Fruit fly (Drosophila melanogaster) whole organism, embryonic: ENCODE data around the gene CG43168.

Experiments
- Abd-B ChIP-seq: fragments of 200-800 bp; sonication (Bioruptor generic); optimal IDR thresholded peaks from 2 replicates; lab custom pipeline; 2018; ENCODE audit warnings: missing biosample characterization, mild to moderate bottlenecking, missing genetic modification characterization, moderate library complexity
- Asciz ChIP-seq: fragments of 200-800 bp; sonication (Bioruptor generic); optimal IDR thresholded peaks from 2 replicates; lab custom pipeline; 2017; ENCODE audit warnings: missing biosample characterization, mild to moderate bottlenecking, missing genetic modification characterization, missing genetic modification reagents
- CG11504 ChIP-seq: fragments of 200-800 bp; sonication (Bioruptor generic); optimal IDR thresholded peaks from 3 replicates; lab custom pipeline; 2019; ENCODE audit warnings: missing biosample characterization, mild to moderate bottlenecking, missing genetic modification characterization, moderate library complexity
- CG13123 ChIP-seq: fragments of 200-800 bp; sonication (Bioruptor generic); optimal IDR thresholded peaks from 2 replicates; lab custom pipeline; 2016; ENCODE audit warnings: missing biosample characterization, missing genetic modification characterization
- CG15514 ChIP-seq: fragments of 200-800 bp; sonication (Bioruptor generic); optimal IDR thresholded peaks from 3 replicates; lab custom pipeline; 2017; ENCODE audit warnings: missing biosample characterization, missing genetic modification characterization, mild to moderate bottlenecking, moderate library complexity, missing genetic modification reagents
- CG16863 ChIP-seq: fragments of 200-800 bp; sonication (Bioruptor generic); optimal IDR thresholded peaks from 3 replicates; lab custom pipeline; 2016; ENCODE audit warnings: missing biosample characterization, missing genetic modification characterization
- CG17568 ChIP-seq: fragments of 200-800 bp; sonication (Bioruptor generic); optimal IDR thresholded peaks from 2 replicates; lab custom pipeline; 2018; ENCODE audit warnings: missing biosample characterization, mild to moderate bottlenecking, missing genetic modification characterization, moderate library complexity
- CG18011 ChIP-seq: fragments of 200-800 bp; sonication (Bioruptor generic); optimal IDR thresholded peaks from 2 replicates; lab custom pipeline; 2017; ENCODE audit warnings: missing biosample characterization, missing genetic modification characterization, mild to moderate bottlenecking, moderate library complexity, missing genotype
- CG18262 ChIP-seq: fragments of 200-800 bp; optimal IDR thresholded peaks from 3 replicates; lab custom pipeline; 2019; ENCODE audit warnings: missing biosample characterization, mild to moderate bottlenecking, missing genetic modification characterization, moderate library complexity
- CG1832 ChIP-seq: fragments of 200-800 bp; sonication (Bioruptor generic); optimal IDR thresholded peaks from 2 replicates; lab custom pipeline; 2017; ENCODE audit warnings: missing biosample characterization, mild to moderate bottlenecking, missing genetic modification characterization, inconsistent platforms
- CG2120 ChIP-seq: fragments of 200-800 bp; sonication (Bioruptor generic); optimal IDR thresholded peaks from 3 replicates; lab custom pipeline; 2016; ENCODE audit warnings: missing biosample characterization, missing genetic modification characterization
- CG2129 ChIP-seq: fragments of 200-800 bp; sonication (Bioruptor generic); IDR thresholded peaks from 2 replicates; pipeline ENCODE4 v1.3.6; 2022; ENCODE audit warnings: missing biosample characterization, missing genetic modification characterization; ENCODE audit not compliant: partially characterized antibody
- CG34224 ChIP-seq: fragments of 200-800 bp; sonication (Bioruptor generic); IDR thresholded peaks from 3 replicates; pipeline ENCODE4 v1.3.6; 2022; ENCODE audit warnings: missing biosample characterization, missing genetic modification characterization; ENCODE audit not compliant: partially characterized antibody
- CG3726 ChIP-seq: fragments of 200-800 bp; sonication (Bioruptor generic); IDR thresholded peaks from 3 replicates; pipeline ENCODE4, ENCODE4 v1.3.6; 2022; ENCODE audit warnings: missing biosample characterization, missing genetic modification characterization
- CG5180 ChIP-seq: fragments of 200-800 bp; sonication (Bioruptor generic); optimal IDR thresholded peaks from 3 replicates; lab custom pipeline; 2017; ENCODE audit warnings: missing biosample characterization, missing genetic modification characterization, mild to moderate bottlenecking, moderate library complexity, missing genetic modification reagents
- CG6683 ChIP-seq: fragments of 200-800 bp; sonication (Bioruptor generic); optimal IDR thresholded peaks from 2 replicates; lab custom pipeline; 2017; ENCODE audit warnings: missing biosample characterization, mild to moderate bottlenecking, missing genetic modification characterization, missing genetic modification reagents
- CG7839 ChIP-seq: fragments of 200-800 bp; sonication (Bioruptor generic); optimal IDR thresholded peaks from 3 replicates; lab custom pipeline; 2018; ENCODE audit warnings: missing biosample characterization, mild to moderate bottlenecking, missing genetic modification characterization, moderate library complexity
- CG8089 ChIP-seq: fragments of 200-800 bp; sonication (Bioruptor generic); optimal IDR thresholded peaks from 3 replicates; lab custom pipeline; 2016; ENCODE audit warnings: missing biosample characterization, missing genetic modification characterization
- CG8765 ChIP-seq: fragments of 200-800 bp; sonication (Bioruptor generic); IDR thresholded peaks from 2 replicates; pipeline ENCODE4 v1.3.6; 2022; ENCODE audit warnings: missing biosample characterization, missing genetic modification characterization
- CG8924 ChIP-seq: fragments of 200-800 bp; optimal IDR thresholded peaks from 3 replicates; lab custom pipeline; 2019; ENCODE audit warnings: missing biosample characterization, mild to moderate bottlenecking, missing genetic modification characterization, moderate library complexity
- D19B ChIP-seq: fragments of 200-800 bp; sonication (Bioruptor generic); optimal IDR thresholded peaks from 2 replicates; lab custom pipeline; 2017; ENCODE audit warnings: missing biosample characterization, mild to moderate bottlenecking, missing genetic modification characterization
- Drgx ChIP-seq: fragments of 200-800 bp; sonication (Bioruptor generic); IDR thresholded peaks from 2 replicates; pipeline ENCODE4 v1.3.6; 2022; ENCODE audit warnings: missing biosample characterization, missing genetic modification characterization
- Ets65A ChIP-seq: fragments of 200-800 bp; sonication (Bioruptor generic); peaks from one replicate; lab custom pipeline; 2016; ENCODE audit warnings: missing biosample characterization, missing genetic modification characterization
- Hey ChIP-seq: fragments of 200-800 bp; sonication (Bioruptor generic); optimal IDR thresholded peaks from 3 replicates; lab custom pipeline; 2018; ENCODE audit warnings: missing biosample characterization, mild to moderate bottlenecking, missing genetic modification characterization
- PHDP ChIP-seq: fragments of 200-800 bp; sonication (Bioruptor generic); optimal IDR thresholded peaks from 3 replicates; lab custom pipeline; 2018; ENCODE audit warnings: missing biosample characterization, mild to moderate bottlenecking, missing genetic modification characterization, moderate library complexity
- ato ChIP-seq: fragments of 200-800 bp; sonication (Bioruptor generic); IDR thresholded peaks from 2 replicates; pipeline ENCODE4 v1.3.6; 2022; ENCODE audit warnings: missing biosample characterization, missing genetic modification characterization; ENCODE audit not compliant: partially characterized antibody
- cg ChIP-seq: fragments of 200-800 bp; sonication (Bioruptor generic); optimal IDR thresholded peaks from 3 replicates; lab custom pipeline; 2019; ENCODE audit warnings: missing biosample characterization, mild to moderate bottlenecking, missing genetic modification characterization, moderate library complexity
- croc ChIP-seq: fragments of 200-800 bp; sonication (Bioruptor generic); conservative IDR thresholded peaks from 3 replicates; pipeline ENCODE4 v1.3.6; 2022; ENCODE audit warnings: missing biosample characterization, missing genetic modification characterization
- dm ChIP-seq: fragments of 200-800 bp; sonication (Bioruptor generic); optimal IDR thresholded peaks from 3 replicates; lab custom pipeline; 2016; ENCODE audit warnings: missing biosample characterization, missing genetic modification characterization
- emc ChIP-seq: fragments of 200-800 bp; sonication (Bioruptor generic); optimal IDR thresholded peaks from 2 replicates; lab custom pipeline; 2016; ENCODE audit warnings: missing biosample characterization, missing genetic modification characterization
- ems ChIP-seq: fragments of 200-800 bp; sonication (Bioruptor generic); optimal IDR thresholded peaks from 3 replicates; lab custom pipeline; 2016; ENCODE audit warnings: missing biosample characterization, missing genetic modification characterization
- gfzf ChIP-seq: fragments of 200-800 bp; sonication (Bioruptor generic); optimal IDR thresholded peaks from 2 replicates; lab custom pipeline; 2016; ENCODE audit warnings: missing biosample characterization, mild to moderate bottlenecking, missing genetic modification characterization, moderate library complexity
- her ChIP-seq: fragments of 200-800 bp; sonication (Bioruptor generic); optimal IDR thresholded peaks from 2 replicates; lab custom pipeline; 2016; ENCODE audit warnings: missing biosample characterization, missing genetic modification characterization
- hth ChIP-seq: fragments of >200 bp; optimal IDR thresholded peaks from 2 replicates; lab custom pipeline; 2017; ENCODE audit warnings: inconsistent platforms
- kah ChIP-seq: fragments of 200-800 bp; sonication (Bioruptor generic); optimal IDR thresholded peaks from 2 replicates; lab custom pipeline; 2018; ENCODE audit warnings: missing biosample characterization, mild to moderate bottlenecking, missing genetic modification characterization
- ken ChIP-seq: fragments of 200-800 bp; sonication (Bioruptor generic); IDR thresholded peaks from 3 replicates; pipeline ENCODE4 v1.3.6; 2022; ENCODE audit warnings: missing biosample characterization, missing genetic modification characterization
- lbe ChIP-seq: fragments of 200-800 bp; sonication (Bioruptor generic); optimal IDR thresholded peaks from 2 replicates; lab custom pipeline; 2016; ENCODE audit warnings: missing biosample characterization, mild to moderate bottlenecking, missing genetic modification characterization
- lmd ChIP-seq: fragments of 200-800 bp; sonication (Bioruptor generic); IDR thresholded peaks from 2 replicates; pipeline ENCODE4 v1.3.6; 2022; ENCODE audit warnings: missing biosample characterization, missing genetic modification characterization
- lov ChIP-seq, 2 experiments: fragments of 200-800 bp in 1 of 2; fragments of >200 bp in 1 of 2; sonication (Bioruptor generic) in 1 of 2; IDR thresholded peaks in 1 of 2; optimal IDR thresholded peaks in 1 of 2; 2 replicates in 1 of 2; 3 replicates in 1 of 2; pipeline versions ENCODE4 v1.3.6 to Lab custom; 2017 to 2022; ENCODE audit warnings: missing biosample characterization in 1 of 2, missing genetic modification characterization in 1 of 2
- mirr ChIP-seq: fragments of 200-800 bp; sonication (Bioruptor generic); optimal IDR thresholded peaks from 3 replicates; lab custom pipeline; 2018; ENCODE audit warnings: missing biosample characterization, mild to moderate bottlenecking, missing genetic modification characterization
- nom ChIP-seq: fragments of 200-800 bp; sonication (Bioruptor generic); optimal IDR thresholded peaks from 2 replicates; lab custom pipeline; 2017; ENCODE audit warnings: missing biosample characterization, missing genetic modification characterization, mild to moderate bottlenecking, moderate library complexity, missing genetic modification reagents
- pros ChIP-seq: fragments of 200-800 bp; sonication (Bioruptor generic); optimal IDR thresholded peaks from 3 replicates; lab custom pipeline; 2019; ENCODE audit warnings: missing biosample characterization, mild to moderate bottlenecking, missing genetic modification characterization, moderate library complexity
- rib ChIP-seq: fragments of 200-800 bp; sonication (Bioruptor generic); IDR thresholded peaks from 2 replicates; pipeline ENCODE4 v1.3.6; 2022; ENCODE audit warnings: missing biosample characterization, missing genetic modification characterization
- unc-4 ChIP-seq: fragments of 200-800 bp; sonication (Bioruptor generic); IDR thresholded peaks from 2 replicates; pipeline ENCODE4 v1.3.6; 2022; ENCODE audit warnings: missing biosample characterization, missing genetic modification characterization; ENCODE audit not compliant: partially characterized antibody

Gene CG43168

DNA sequence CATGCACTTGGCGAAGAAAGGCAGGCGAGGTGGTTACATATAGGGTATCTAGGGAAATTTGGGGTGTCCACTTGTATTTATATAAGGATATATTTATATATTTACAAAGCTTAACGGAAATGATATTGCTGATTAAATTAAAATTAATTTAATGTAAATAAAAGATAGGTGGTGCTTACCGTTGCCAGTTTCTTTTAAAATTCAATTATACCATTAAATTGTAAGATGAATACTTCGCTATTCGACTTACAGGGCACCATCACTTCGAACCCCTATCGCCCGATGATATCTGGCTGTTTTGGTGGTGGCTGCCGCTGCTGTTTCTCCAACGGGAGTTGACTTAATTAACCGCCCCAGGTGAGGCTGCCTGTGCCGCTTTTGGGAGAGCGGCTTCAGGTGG is 40.1 kb downstream of the CG43168 start (continued):
- TF ChIP-seq CG18262 (tag; lab: Kevin White, UChicago) (peak; percentile 11), lmd (GFP tag; lab: Robert Waterston, UW) (no peak), mirr (GFP tag; lab: Kevin White, UChicago) (no peak), cg (GFP tag; lab: Kevin White, UChicago) (no peak), CG8924 (tag; lab: Kevin White, UChicago) (no peak), unc-4 (GFP tag; lab: Robert Waterston, UW) (no peak), lbe (GFP tag; lab: Kevin White, UChicago) (no peak), ems (no peak), PHDP (peak; percentile 1), CG11504 (tag; lab: Kevin White, UChicago) (peak; percentile 18), her (GFP tag; lab: Kevin White, UChicago) (no peak)

DNA sequence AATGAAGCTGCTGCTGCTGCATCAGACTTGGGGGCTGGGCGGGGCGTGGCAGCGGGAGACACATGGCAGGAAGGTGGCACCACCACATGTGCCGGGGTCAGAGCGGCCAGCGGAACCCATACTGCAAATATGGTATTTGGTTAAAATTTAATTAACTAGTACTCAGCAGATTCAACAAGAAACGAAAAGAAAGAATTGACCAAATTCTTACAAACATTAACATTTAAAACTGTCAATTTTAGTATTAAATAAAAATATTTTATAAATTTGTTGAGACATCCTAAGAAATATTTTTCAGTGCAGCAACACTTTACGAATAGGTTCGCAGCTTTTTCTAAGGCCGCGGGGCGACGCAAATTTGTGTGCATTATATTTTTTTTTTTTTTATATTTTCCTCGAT is 41.9 kb downstream of the CG43168 start:
- TF ChIP-seq Drgx (GFP tag; lab: Robert Waterston, UW) (peak; percentile 46; the same call in 1 of the 2 replicates), nom (GFP tag; lab: Kevin White, UChicago) (no peak)

DNA sequence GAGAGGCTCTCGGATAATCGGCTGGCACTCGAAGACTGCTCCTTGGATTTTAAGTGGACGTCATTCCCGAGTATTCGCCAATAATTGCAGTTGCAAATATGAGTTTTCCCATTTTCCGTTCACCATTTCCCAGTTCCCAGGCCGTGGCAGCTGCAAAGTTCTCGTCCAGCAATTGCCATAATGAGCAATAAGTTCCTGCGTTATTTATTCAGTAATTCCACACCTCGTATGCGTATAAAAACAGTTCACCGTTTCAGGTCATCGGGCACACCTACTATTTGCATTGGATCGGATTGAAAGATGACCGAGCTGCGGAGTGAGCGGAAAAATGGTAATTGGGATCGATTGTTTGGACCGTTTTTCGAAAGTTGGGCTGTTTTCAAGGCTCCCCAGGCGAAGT is 44.7 kb downstream of the CG43168 start, which contains the start of gene Or65a:
Gene Or65a, plus strand, starts transcription at position 301 of the 400 bp plus-strand sequence.
- TF ChIP-seq CG13123 (no peak), CG5180 (GFP tag; lab: Kevin White, UChicago) (no peak), Hey (tag; lab: Kevin White, UChicago) (no peak), CG17568 (GFP tag; lab: Kevin White, UChicago) (no peak), gfzf (GFP tag; lab: Kevin White, UChicago) (no peak), kah (GFP tag; lab: Kevin White, UChicago) (no peak), CG3726 (GFP tag; lab: Robert Waterston, UW) (no peak), croc (GFP tag; lab: Robert Waterston, UW) (no peak), CG15514 (GFP tag; lab: Kevin White, UChicago) (no peak)

DNA sequence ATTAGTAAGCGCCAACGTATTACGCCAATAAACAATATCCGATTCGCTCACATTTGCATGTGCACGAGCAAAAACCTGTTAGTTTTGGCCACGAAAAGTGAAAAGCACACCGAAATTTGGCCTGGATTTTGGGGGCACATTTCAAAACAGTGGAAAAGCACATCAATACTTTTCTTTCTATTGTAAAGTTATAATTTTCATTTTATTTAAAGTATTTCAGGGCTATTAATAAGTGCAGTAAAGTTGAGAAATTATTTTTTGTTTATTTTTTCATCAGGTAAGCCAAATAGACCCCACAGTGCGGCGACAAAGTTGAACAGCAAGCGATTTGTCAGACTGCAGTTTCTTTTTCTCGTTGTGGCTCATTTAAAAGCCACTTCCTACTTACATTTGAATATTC is 47.1 kb downstream of the CG43168 start:
- TF ChIP-seq lov (optimal IDR thresholded peaks at IDR 0.05; lab: Kevin White, UChicago), result no peak
- TF ChIP-seq lov (GFP tag; IDR thresholded peaks at IDR 0.05; lab: Robert Waterston, UW), result no peak
- TF ChIP-seq rib (GFP tag; lab: Robert Waterston, UW), result no peak
- no peak for TF ChIP-seq pros (GFP tag; lab: Kevin White, UChicago)
- TF ChIP-seq CG7839 (tag; lab: Kevin White, UChicago), result no peak
- peak; percentile 58 for TF ChIP-seq Ets65A
- TF ChIP-seq Drgx (GFP tag; lab: Robert Waterston, UW), result peak; percentile 24; the same call in 1 of the 2 replicates
- TF ChIP-seq CG2120 (GFP tag; lab: Kevin White, UChicago), result no peak

DNA sequence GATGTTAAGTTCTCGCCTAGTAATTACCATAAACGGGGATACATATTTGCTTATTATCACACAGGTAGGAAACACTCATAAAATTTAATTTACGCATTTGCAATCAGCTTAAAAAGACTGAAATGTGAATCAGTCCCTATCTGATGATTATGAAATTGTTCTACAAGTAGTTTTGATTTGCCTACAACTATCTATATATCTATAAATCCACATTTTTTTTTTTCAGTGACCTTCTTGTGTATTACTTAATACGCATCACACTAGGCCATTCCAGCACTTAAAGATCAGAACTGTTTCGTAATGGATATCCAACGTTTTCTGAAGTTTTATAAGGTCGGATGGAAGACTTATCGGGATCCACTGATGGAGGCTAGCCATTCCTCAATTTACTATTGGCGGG is 49.7 kb downstream of the CG43168 start, which contains the start of gene Or65b:
Gene Or65b, plus strand, starts transcription at position 301 of the 400 bp plus-strand sequence.
- TF ChIP-seq D19B (no peak), CG6683 (GFP tag; lab: Kevin White, UChicago) (no peak), Abd-B (GFP tag; lab: Kevin White, UChicago) (no peak), CG34224 (GFP tag; lab: Robert Waterston, UW) (no peak), hth (lab: Kevin White, UChicago) (no peak), Asciz (no peak), CG8765 (no peak), CG18011 (GFP tag; lab: Kevin White, UChicago) (no peak), CG1832 (GFP tag; lab: Kevin White, UChicago) (no peak), ken (GFP tag; lab: Robert Waterston, UW) (no peak), CG16863 (GFP tag; lab: Kevin White, UChicago) (no peak), ato (no peak), dm (no peak), emc (no peak), CG2129 (GFP tag; lab: Robert Waterston, UW) (no peak), CG8089 (no peak)
